Worm (Caenorhabditis elegans) whole organism, late embryonic: Measurements from ENCODE around the gene F49E12.8.
A peak's percentile ranks its signal among the peaks of the same experiment; 100 is the strongest.

Experiments used
- F13H6.1 ChIP-seq: sonication (generic microtip); optimal IDR thresholded peaks from 2 replicates; lab custom pipeline; 2016; ENCODE audit warnings: missing genetic modification characterization, missing compliant biosample characterization
- ama-1 ChIP-seq: fragments of 150-350 bp; optimal IDR thresholded peaks from 2 replicates; lab custom pipeline; 2014
- ceh-9 ChIP-seq: sonication (generic microtip); optimal IDR thresholded peaks from 2 replicates; lab custom pipeline; 2016; ENCODE audit warnings: mild to moderate bottlenecking, missing genetic modification characterization, inconsistent platforms, missing compliant biosample characterization
- dve-1 ChIP-seq: sonication (generic microtip); optimal IDR thresholded peaks from 2 replicates; lab custom pipeline; 2017; ENCODE audit warnings: antibody characterized with exemption, mild to moderate bottlenecking, missing genetic modification characterization, missing compliant biosample characterization
- elt-2 ChIP-seq: sonication (generic microtip); optimal IDR thresholded peaks from 2 replicates; lab custom pipeline; 2016; ENCODE audit warnings: missing genetic modification reagents, missing genetic modification characterization, missing compliant biosample characterization
- gmeb-2 ChIP-seq: sonication (generic microtip); optimal IDR thresholded peaks from 2 replicates; lab custom pipeline; 2016; ENCODE audit warnings: missing genetic modification characterization, inconsistent platforms, missing compliant biosample characterization
- hlh-6 ChIP-seq: sonication (generic microtip); optimal IDR thresholded peaks from 2 replicates; lab custom pipeline; 2016; ENCODE audit warnings: missing genotype, missing genetic modification characterization, missing compliant biosample characterization
- nfya-1 ChIP-seq: sonication (generic microtip); optimal IDR thresholded peaks from 2 replicates; lab custom pipeline; 2017; ENCODE audit warnings: missing genetic modification characterization, mild to moderate bottlenecking, missing compliant biosample characterization, antibody characterized with exemption, moderate library complexity
- pha-4 ChIP-seq: fragments of 150-350 bp; optimal IDR thresholded peaks from 2 replicates; lab custom pipeline; 2018; ENCODE audit warnings: missing biosample characterization, missing genetic modification reagents, missing genetic modification characterization
- pqm-1 ChIP-seq: sonication (generic microtip); optimal IDR thresholded peaks from 2 replicates; lab custom pipeline; 2016; ENCODE audit warnings: missing genetic modification characterization, missing compliant biosample characterization
- unc-3 ChIP-seq, 2 experiments: fragments of 200-800 bp in 1 of 2; sonication (Bioruptor generic) in 1 of 2; sonication (generic microtip) in 1 of 2; conservative IDR thresholded peaks in 1 of 2; optimal IDR thresholded peaks in 1 of 2; 2 replicates each; pipeline versions ENCODE4 v1.3.6 to Lab custom; 2016 to 2022; ENCODE audit warnings: missing compliant biosample characterization in 2 of 2, missing genetic modification characterization in 2 of 2, missing genetic modification reagents in 1 of 2
- unc-42 ChIP-seq: sonication (generic microtip); optimal IDR thresholded peaks from 2 replicates; lab custom pipeline; 2016; ENCODE audit warnings: missing genotype, missing genetic modification characterization, missing compliant biosample characterization
- unc-55 ChIP-seq: sonication (generic microtip); optimal IDR thresholded peaks from 2 replicates; lab custom pipeline; 2017; ENCODE audit warnings: missing biosample characterization, missing genetic modification reagents, missing genetic modification characterization

ce11 chrII:8442176-8442575, 48.1 kb upstream of the F49E12.8 start:
- no peak for TF ChIP-seq ama-1 (lab: Kevin White, UChicago)
- TF ChIP-seq nfya-1 (tag; lab: Kevin White, UChicago): peak; percentile 28
- TF ChIP-seq unc-3 (GFP tag; conservative IDR thresholded peaks at IDR 0.05; lab: Robert Waterston, UW): no peak
- peak; percentile 10 for TF ChIP-seq unc-3 (tag; optimal IDR thresholded peaks at IDR 0.05; lab: Kevin White, UChicago)
- no peak for TF ChIP-seq gmeb-2 (tag; lab: Kevin White, UChicago)
- no peak for TF ChIP-seq unc-42 (tag; lab: Kevin White, UChicago)
- no peak for TF ChIP-seq hlh-6
- peak; percentile 25 for TF ChIP-seq elt-2 (tag; lab: Kevin White, UChicago)
- TF ChIP-seq F13H6.1 (tag; lab: Kevin White, UChicago): no peak
- TF ChIP-seq ceh-9 (tag; lab: Kevin White, UChicago): no peak
- peak; percentile 35 for TF ChIP-seq dve-1 (tag; lab: Kevin White, UChicago)
- no peak for TF ChIP-seq unc-55 (GFP tag; lab: Kevin White, UChicago)
- TF ChIP-seq pqm-1 (tag; lab: Kevin White, UChicago): no peak
- no peak for TF ChIP-seq pha-4 (tag; lab: Kevin White, UChicago)
